Worm (Caenorhabditis elegans) whole organism, young adult: ENCODE data around the gene R10E9.3.

Experiments used
- B0019.2 ChIP-seq: fragments of 200-800 bp; sonication (Bioruptor generic); conservative IDR thresholded peaks from 2 replicates; pipeline ENCODE4 v1.3.6; 2022; ENCODE audit warnings: missing genetic modification reagents, missing genetic modification characterization, missing compliant biosample characterization
- B0336.3 ChIP-seq: fragments of 200-800 bp; sonication (Bioruptor generic); IDR thresholded peaks from 2 replicates; pipeline ENCODE4 v1.3.6; 2022; ENCODE audit warnings: missing genetic modification characterization, missing compliant biosample characterization
- C06A6.2 ChIP-seq: fragments of 200-800 bp; sonication (Bioruptor generic); conservative IDR thresholded peaks from 2 replicates; pipeline ENCODE4 v1.3.6; 2022; ENCODE audit warnings: missing genetic modification characterization, missing compliant biosample characterization
- F23B12.7 ChIP-seq: sonication (generic microtip); optimal IDR thresholded peaks from 2 replicates; lab custom pipeline; 2017; ENCODE audit warnings: missing genetic modification characterization, mild to moderate bottlenecking, missing compliant biosample characterization, antibody characterized with exemption, moderate library complexity; ENCODE audit not compliant: insufficient read depth
- F52B5.7 ChIP-seq: sonication (generic microtip); optimal IDR thresholded peaks from 2 replicates; lab custom pipeline; 2016; ENCODE audit warnings: mild to moderate bottlenecking, missing genetic modification characterization, missing compliant biosample characterization
- F57C9.4 ChIP-seq: sonication (generic microtip); optimal IDR thresholded peaks from 2 replicates; lab custom pipeline; 2017; ENCODE audit warnings: mild to moderate bottlenecking, missing genetic modification characterization, missing compliant biosample characterization
- Y53G8AR.9 ChIP-seq: fragments of 200-800 bp; sonication (Bioruptor generic); conservative IDR thresholded peaks from 2 replicates; pipeline ENCODE4 v1.3.6; 2022; ENCODE audit warnings: missing genetic modification reagents, missing genetic modification characterization, missing compliant biosample characterization
- Y67H2A.10 ChIP-seq: fragments of 200-800 bp; sonication (Bioruptor generic); conservative IDR thresholded peaks from 2 replicates; pipeline ENCODE4 v1.3.6; 2022; ENCODE audit warnings: missing genetic modification reagents, missing genetic modification characterization, missing compliant biosample characterization
- Y95B8A.8 ChIP-seq: fragments of 200-800 bp; sonication (Bioruptor generic); IDR thresholded peaks from 2 replicates; pipeline ENCODE4 v1.3.6; 2022; ENCODE audit warnings: missing genetic modification reagents, missing genetic modification characterization, missing compliant biosample characterization
- akir-1 ChIP-seq: fragments of 200-800 bp; sonication (Bioruptor generic); optimal IDR thresholded peaks from 2 replicates; lab custom pipeline; 2018; ENCODE audit warnings: mild to moderate bottlenecking, missing genetic modification characterization, moderate library complexity, missing compliant biosample characterization
- attf-3 ChIP-seq: fragments of 200-800 bp; sonication (Bioruptor generic); conservative IDR thresholded peaks from 2 replicates; pipeline ENCODE4 v1.3.6; 2022; ENCODE audit warnings: missing genetic modification reagents, missing genetic modification characterization, missing compliant biosample characterization
- bed-2 ChIP-seq: fragments of 200-800 bp; sonication (Bioruptor generic); IDR thresholded peaks from 2 replicates; pipeline ENCODE4 v1.3.6; 2022; ENCODE audit warnings: missing genetic modification reagents, missing genetic modification characterization, missing compliant biosample characterization
- cebp-2 ChIP-seq: fragments of 200-800 bp; sonication (Bioruptor generic); IDR thresholded peaks from 2 replicates; pipeline ENCODE4 v1.3.6; 2022; ENCODE audit warnings: missing genetic modification characterization, missing compliant biosample characterization
- ceh-79 ChIP-seq: sonication (generic microtip); optimal IDR thresholded peaks from 2 replicates; lab custom pipeline; 2017; ENCODE audit warnings: mild to moderate bottlenecking, missing genetic modification characterization, missing compliant biosample characterization
- ceh-91 ChIP-seq: fragments of 200-800 bp; sonication (Bioruptor generic); IDR thresholded peaks from 2 replicates; pipeline ENCODE4 v1.3.6; 2022; ENCODE audit warnings: missing genetic modification reagents, missing genetic modification characterization, missing compliant biosample characterization
- chd-7 ChIP-seq: sonication (generic microtip); optimal IDR thresholded peaks from 2 replicates; lab custom pipeline; 2016; ENCODE audit warnings: mild to moderate bottlenecking, missing genetic modification characterization, moderate library complexity, missing compliant biosample characterization
- die-1 ChIP-seq: sonication (generic microtip); optimal IDR thresholded peaks from 2 replicates; lab custom pipeline; 2016; ENCODE audit warnings: missing genotype, mild to moderate bottlenecking, missing genetic modification characterization, missing compliant biosample characterization
- dpl-1 ChIP-seq: fragments of 150-350 bp; optimal IDR thresholded peaks from 2 replicates; lab custom pipeline; 2014; ENCODE audit warnings: missing biosample characterization, missing genetic modification reagents, missing genetic modification characterization
- efl-1 ChIP-seq: fragments of 150-350 bp; optimal IDR thresholded peaks from 2 replicates; lab custom pipeline; 2014; ENCODE audit warnings: missing biosample characterization, missing genetic modification reagents, missing genetic modification characterization
- egrh-3 ChIP-seq: fragments of 200-800 bp; sonication (Bioruptor generic); IDR thresholded peaks from 2 replicates; pipeline ENCODE4 v1.3.6; 2022; ENCODE audit warnings: missing genetic modification reagents, missing genetic modification characterization, missing compliant biosample characterization
- fkh-3 ChIP-seq: sonication (generic microtip); optimal IDR thresholded peaks from 2 replicates; lab custom pipeline; 2016; ENCODE audit warnings: mild to moderate bottlenecking, missing genetic modification characterization, missing compliant biosample characterization
- gei-17 ChIP-seq: fragments of 200-800 bp; sonication (Bioruptor generic); optimal IDR thresholded peaks from 2 replicates; lab custom pipeline; 2018; ENCODE audit warnings: mild to moderate bottlenecking, missing genetic modification characterization, missing compliant biosample characterization
- him-1 ChIP-seq: sonication (generic microtip); optimal IDR thresholded peaks from 2 replicates; lab custom pipeline; 2016; ENCODE audit warnings: missing genotype, missing genetic modification reagents, missing genetic modification characterization, missing compliant biosample characterization
- hsf-1 ChIP-seq: fragments of 200-800 bp; sonication (Bioruptor generic); IDR thresholded peaks from 2 replicates; pipeline ENCODE4 v1.3.6; 2022; ENCODE audit warnings: missing genetic modification reagents, missing genetic modification characterization, missing compliant biosample characterization
- let-607 ChIP-seq, 2 experiments: fragments of 200-800 bp in 1 of 2; sonication (Bioruptor generic) in 1 of 2; sonication (generic microtip) in 1 of 2; optimal IDR thresholded peaks; 2 replicates each; lab custom pipeline; 2016 to 2018; ENCODE audit warnings: mild to moderate bottlenecking in 2 of 2, missing compliant biosample characterization in 2 of 2, missing genetic modification characterization in 2 of 2, moderate library complexity in 2 of 2, missing genotype in 1 of 2
- lin-35 ChIP-seq, 3 experiments: fragments of 150-350 bp in 2 of 3; sonication (generic microtip) in 1 of 3; optimal IDR thresholded peaks; 2 replicates each; lab custom pipeline; 2014 to 2018; ENCODE audit warnings: missing biosample characterization in 3 of 3, missing genetic modification characterization in 3 of 3, missing genetic modification reagents in 3 of 3
- lsl-1 ChIP-seq: fragments of 200-800 bp; sonication (Bioruptor generic); optimal IDR thresholded peaks from 2 replicates; lab custom pipeline; 2018; ENCODE audit warnings: mild to moderate bottlenecking, missing genetic modification characterization, moderate library complexity, missing compliant biosample characterization
- madf-10 ChIP-seq: sonication (generic microtip); optimal IDR thresholded peaks from 2 replicates; lab custom pipeline; 2016; ENCODE audit warnings: mild to moderate bottlenecking, missing genetic modification characterization, missing compliant biosample characterization
- madf-3 ChIP-seq: fragments of 200-800 bp; sonication (Bioruptor generic); IDR thresholded peaks from 2 replicates; pipeline ENCODE4 v1.3.6; 2022; ENCODE audit warnings: missing genetic modification reagents, missing genetic modification characterization, missing compliant biosample characterization
- mxl-1 ChIP-seq: sonication (generic microtip); optimal IDR thresholded peaks from 2 replicates; lab custom pipeline; 2016; ENCODE audit warnings: missing genetic modification characterization, missing compliant biosample characterization
- nfyb-1 ChIP-seq: fragments of 200-800 bp; sonication (Bioruptor generic); IDR thresholded peaks from 2 replicates; pipeline ENCODE4 v1.3.6; 2022; ENCODE audit warnings: missing genetic modification reagents, missing genetic modification characterization, missing compliant biosample characterization
- nhr-27 ChIP-seq: fragments of 200-800 bp; sonication (Bioruptor generic); optimal IDR thresholded peaks from 2 replicates; lab custom pipeline; 2018; ENCODE audit warnings: mild to moderate bottlenecking, missing genetic modification characterization, moderate library complexity, missing compliant biosample characterization
- nhr-80 ChIP-seq: sonication (generic microtip); optimal IDR thresholded peaks from 2 replicates; lab custom pipeline; 2016; ENCODE audit warnings: missing genetic modification characterization, missing compliant biosample characterization
- nhr-90 ChIP-seq: sonication (generic microtip); optimal IDR thresholded peaks from 2 replicates; lab custom pipeline; 2016; ENCODE audit warnings: missing genotype, mild to moderate bottlenecking, missing genetic modification characterization, missing compliant biosample characterization
- repo-1 ChIP-seq: sonication (generic microtip); optimal IDR thresholded peaks from 2 replicates; lab custom pipeline; 2017; ENCODE audit warnings: mild to moderate bottlenecking, missing genetic modification characterization, missing compliant biosample characterization
- sdz-38 ChIP-seq: sonication (generic microtip); optimal IDR thresholded peaks from 2 replicates; lab custom pipeline; 2016; ENCODE audit warnings: missing genotype, missing genetic modification characterization, missing compliant biosample characterization
- snpc-1.3 ChIP-seq: sonication (generic microtip); optimal IDR thresholded peaks from 2 replicates; lab custom pipeline; 2017; ENCODE audit warnings: missing genetic modification characterization, mild to moderate bottlenecking, missing compliant biosample characterization, antibody characterized with exemption, moderate library complexity, missing genotype, missing genetic modification reagents; ENCODE audit not compliant: insufficient read depth
- snpc-3.4 ChIP-seq: sonication (generic microtip); optimal IDR thresholded peaks from 2 replicates; lab custom pipeline; 2017; ENCODE audit warnings: missing genetic modification characterization, mild to moderate bottlenecking, missing compliant biosample characterization, antibody characterized with exemption, moderate library complexity, missing genotype, missing genetic modification reagents
- snpc-4 ChIP-seq, 5 experiments: fragments of 150-350 bp in 1 of 5; sonication (generic microtip) in 4 of 5; optimal IDR thresholded peaks; 2 replicates each; lab custom pipeline; 2014 to 2018; ENCODE audit warnings: missing genetic modification characterization in 5 of 5, missing biosample characterization in 3 of 5, antibody characterized with exemption in 2 of 5, mild to moderate bottlenecking in 2 of 5, missing compliant biosample characterization in 2 of 5, missing genotype in 2 of 5, moderate library complexity in 2 of 5, missing genetic modification reagents in 1 of 5
- sptf-2 ChIP-seq: fragments of 200-800 bp; sonication (Bioruptor generic); optimal IDR thresholded peaks from 2 replicates; lab custom pipeline; 2018; ENCODE audit warnings: mild to moderate bottlenecking, missing genetic modification characterization, missing compliant biosample characterization
- tbx-9 ChIP-seq: sonication (generic microtip); optimal IDR thresholded peaks from 2 replicates; lab custom pipeline; 2016; ENCODE audit warnings: borderline replicate concordance, missing genetic modification characterization, inconsistent platforms, missing compliant biosample characterization
- tlf-1 ChIP-seq: fragments of 200-800 bp; sonication (Bioruptor generic); optimal IDR thresholded peaks from 2 replicates; lab custom pipeline; 2018; ENCODE audit warnings: mild to moderate bottlenecking, missing genetic modification characterization, missing compliant biosample characterization
- unc-62 ChIP-seq: fragments of 150-350 bp; optimal IDR thresholded peaks from 2 replicates; lab custom pipeline; 2014; ENCODE audit warnings: missing biosample characterization, missing genetic modification reagents, missing genetic modification characterization
- zfh-2 ChIP-seq: fragments of 200-800 bp; sonication (Bioruptor generic); conservative IDR thresholded peaks from 2 replicates; pipeline ENCODE4 v1.3.6; 2022; ENCODE audit warnings: missing genetic modification reagents, missing genetic modification characterization, missing compliant biosample characterization
- ztf-22 ChIP-seq: fragments of 200-800 bp; sonication (Bioruptor generic); optimal IDR thresholded peaks from 2 replicates; lab custom pipeline; 2018; ENCODE audit warnings: mild to moderate bottlenecking, missing genetic modification characterization, moderate library complexity, missing compliant biosample characterization
- ztf-3 ChIP-seq: fragments of 200-800 bp; sonication (Bioruptor generic); optimal IDR thresholded peaks from 2 replicates; lab custom pipeline; 2018; ENCODE audit warnings: mild to moderate bottlenecking, missing genetic modification characterization, missing compliant biosample characterization
- ztf-6 ChIP-seq: fragments of 200-800 bp; sonication (Bioruptor generic); IDR thresholded peaks from 2 replicates; pipeline ENCODE4 v1.3.6; 2022; ENCODE audit warnings: missing genetic modification reagents, missing genetic modification characterization, missing compliant biosample characterization

R10E9.3 gene

DNA sequence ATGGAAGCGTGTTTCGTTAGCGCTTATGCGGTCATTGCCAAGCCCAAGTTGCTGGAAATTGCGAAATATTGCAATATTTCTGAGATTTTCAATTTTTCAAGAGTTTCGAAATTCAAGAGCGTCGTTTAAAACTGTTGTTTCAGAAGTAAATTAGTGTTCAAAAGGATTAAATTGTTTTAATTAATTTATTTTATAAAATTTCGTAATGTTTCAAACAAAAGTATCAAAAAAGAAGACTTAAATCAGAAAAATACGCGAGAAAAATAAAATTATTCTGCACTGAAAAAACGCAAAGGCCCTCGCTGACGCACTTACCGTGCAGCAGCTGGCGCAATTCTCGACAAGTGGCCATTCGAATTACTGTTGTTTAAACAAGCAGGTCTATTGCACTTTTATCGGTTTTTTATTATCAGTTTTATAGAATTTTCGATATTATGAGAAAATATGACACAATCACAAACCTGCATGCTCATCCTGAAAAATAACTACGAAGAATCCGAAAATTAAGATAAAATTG is 44.1 kb downstream of the R10E9.3 start, which contains the start of gene tif-1A (continued):
- TF ChIP-seq snpc-1.3 (tag; lab: Kevin White, UChicago), result no peak
- peak; percentile 70 for TF ChIP-seq hsf-1
- no peak for TF ChIP-seq egrh-3
- TF ChIP-seq F57C9.4, result no peak
- TF ChIP-seq ztf-22 (GFP tag; lab: Kevin White, UChicago), result no peak
- peak; percentile 73; the same call in 1 of the 2 replicates for TF ChIP-seq madf-3 (GFP tag; lab: Robert Waterston, UW)
- no peak for TF ChIP-seq Y95B8A.8 (GFP tag; lab: Robert Waterston, UW)
- TF ChIP-seq F52B5.7 (tag; lab: Kevin White, UChicago), result no peak
- TF ChIP-seq nhr-80 (tag; lab: Kevin White, UChicago), result peak; percentile 87
- TF ChIP-seq F23B12.7 (tag; lab: Kevin White, UChicago), result peak; percentile 87
- peak; percentile 50 for TF ChIP-seq nhr-90
- no peak for TF ChIP-seq Y67H2A.10 (GFP tag; lab: Robert Waterston, UW)
- no peak for TF ChIP-seq cebp-2
- peak; percentile 4 for TF ChIP-seq unc-62 (GFP tag; lab: Kevin White, UChicago)
- TF ChIP-seq B0019.2 (GFP tag; lab: Robert Waterston, UW), result no peak
- no peak for TF ChIP-seq ceh-79 (tag; lab: Kevin White, UChicago)
- no peak for TF ChIP-seq zfh-2 (GFP tag; lab: Robert Waterston, UW)
- TF ChIP-seq die-1 (tag; lab: Kevin White, UChicago), result no peak
- no peak for TF ChIP-seq gei-17 (GFP tag; lab: Kevin White, UChicago)
- TF ChIP-seq fkh-3, result no peak
- peak; percentile 79 for TF ChIP-seq snpc-3.4 (tag; lab: Kevin White, UChicago)
- peak; percentile 72 for TF ChIP-seq lsl-1 (GFP tag; lab: Kevin White, UChicago)
- TF ChIP-seq nhr-27, result no peak
- TF ChIP-seq nfyb-1 (GFP tag; lab: Robert Waterston, UW), result peak; percentile 85
- TF ChIP-seq chd-7 (tag; lab: Kevin White, UChicago), result peak; percentile 14
- TF ChIP-seq Y53G8AR.9 (GFP tag; lab: Robert Waterston, UW), result peak; percentile 89
- TF ChIP-seq him-1 (tag; lab: Kevin White, UChicago), result peak; percentile 43
- TF ChIP-seq dpl-1 (GFP tag; lab: Kevin White, UChicago), result peak; percentile 39
- peak; percentile 12 for TF ChIP-seq snpc-4 (GFP tag; optimal IDR thresholded peaks at IDR 0.05; lab: Kevin White, UChicago)
- peak; percentile 58 to 72 (median 64) for TF ChIP-seq snpc-4 (tag; optimal IDR thresholded peaks at IDR 0.05; lab: Kevin White, UChicago)
- peak; percentile 57; the same call in 1 of the 2 replicates for TF ChIP-seq B0336.3 (GFP tag; lab: Robert Waterston, UW)
- no peak for TF ChIP-seq akir-1 (GFP tag; lab: Kevin White, UChicago)
- peak in 1 of 3 experiments; percentile 81 for TF ChIP-seq lin-35 (GFP tag; optimal IDR thresholded peaks at IDR 0.05; lab: Kevin White, UChicago)
- no peak for TF ChIP-seq sptf-2
- TF ChIP-seq efl-1 (GFP tag; lab: Kevin White, UChicago), result peak; percentile 28
- TF ChIP-seq bed-2 (GFP tag; lab: Robert Waterston, UW), result no peak
- TF ChIP-seq ztf-3 (GFP tag; lab: Kevin White, UChicago), result no peak
- TF ChIP-seq mxl-1 (tag; lab: Kevin White, UChicago), result no peak
- TF ChIP-seq C06A6.2 (GFP tag; lab: Robert Waterston, UW), result no peak
- peak; percentile 63 for TF ChIP-seq tlf-1 (GFP tag; lab: Kevin White, UChicago)
- peak in 1 of 2 experiments; percentile 66 for TF ChIP-seq let-607 (tag; optimal IDR thresholded peaks at IDR 0.05; lab: Kevin White, UChicago)
- TF ChIP-seq repo-1 (tag; lab: Kevin White, UChicago), result peak; percentile 70
- peak; percentile 40; the same call in 1 of the 2 replicates for TF ChIP-seq ceh-91 (GFP tag; lab: Robert Waterston, UW)
- TF ChIP-seq sdz-38 (tag; lab: Kevin White, UChicago), result no peak
- no peak for TF ChIP-seq attf-3
- TF ChIP-seq tbx-9, result no peak
- peak; percentile 49 for TF ChIP-seq madf-10 (tag; lab: Kevin White, UChicago)
- no peak for TF ChIP-seq ztf-6 (GFP tag; lab: Robert Waterston, UW)
